Fruit fly (Drosophila melanogaster) whole organism, wandering third instar larva: ENCODE results near the gene Nplp3.

Source experiments
- Hr83 ChIP-seq: fragments of 200-300 bp; sonication (Bioruptor generic); optimal IDR thresholded peaks from 2 replicates; lab custom pipeline; 2016; ENCODE audit warnings: missing biosample characterization, mild to moderate bottlenecking, missing genetic modification characterization, moderate library complexity; ENCODE audit not compliant: poor library complexity, severe bottlenecking
- Myc ChIP-seq: fragments of >200 bp; optimal IDR thresholded peaks from 2 replicates; lab custom pipeline; 2017
- dl ChIP-seq, 2 experiments: fragments of 175-275, 200-275 bp in 1 of 2; fragments of 200-275 bp in 1 of 2; sonication (Bioruptor generic); optimal IDR thresholded peaks; lab custom pipeline; 2018; ENCODE audit warnings: mild to moderate bottlenecking in 2 of 2, missing biosample characterization in 2 of 2, missing genetic modification characterization in 2 of 2, moderate library complexity in 2 of 2; ENCODE audit not compliant: partially characterized antibody in 2 of 2, insufficient read depth in 1 of 2
- h ChIP-seq: fragments of 200-800 bp; sonication (Bioruptor generic); optimal IDR thresholded peaks from 3 replicates; lab custom pipeline; 2016; ENCODE audit warnings: missing biosample characterization, mild to moderate bottlenecking, missing genetic modification characterization
- pan ChIP-seq: fragments of >200 bp; optimal IDR thresholded peaks from 2 replicates; lab custom pipeline; 2017
- psq ChIP-seq: fragments of 200-800 bp; sonication (Bioruptor generic); optimal IDR thresholded peaks from 3 replicates; lab custom pipeline; 2017; ENCODE audit warnings: missing biosample characterization, mild to moderate bottlenecking, missing genetic modification characterization, moderate library complexity
- usp ChIP-seq: fragments of >200 bp; optimal IDR thresholded peaks from 2 replicates; lab custom pipeline; 2017; ENCODE audit warnings: missing biosample characterization, missing genetic modification characterization

DNA sequence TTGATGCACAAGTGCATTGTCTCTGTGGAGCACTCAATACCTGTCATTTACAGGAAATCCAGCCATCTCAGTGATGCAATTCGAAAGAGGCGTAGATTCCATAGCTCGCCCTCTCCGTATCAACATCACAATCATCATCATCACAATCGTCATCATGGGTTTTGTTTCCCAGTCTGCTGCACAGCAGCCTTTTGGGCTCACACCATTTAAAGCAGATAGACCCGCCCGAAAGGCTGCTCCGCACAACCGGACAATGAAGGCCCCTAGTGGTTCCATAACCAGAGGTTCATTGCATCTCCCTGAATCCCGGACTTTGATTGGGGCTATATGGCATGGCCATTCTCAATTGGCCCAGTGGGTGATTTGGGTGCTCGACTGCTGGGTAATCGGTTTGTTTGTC lies 17.1 kb downstream of the Nplp3 start:
- TF ChIP-seq usp (no peak), psq (no peak), h (no peak), dl (GFP tag; optimal IDR thresholded peaks at IDR 0.05; lab: Kevin White, UChicago; ENCODE audit: insufficient read depth in 1 of 2, partially characterized antibody in 2 of 2) (no peak), Hr83 (GFP tag; lab: Kevin White, UChicago) (no peak), pan (lab: Kevin White, UChicago) (no peak), Myc (peak; percentile 80)
